Fruit fly (Drosophila melanogaster): ENCODE results near the gene Ube4A.

Ube4A gene

DNA sequence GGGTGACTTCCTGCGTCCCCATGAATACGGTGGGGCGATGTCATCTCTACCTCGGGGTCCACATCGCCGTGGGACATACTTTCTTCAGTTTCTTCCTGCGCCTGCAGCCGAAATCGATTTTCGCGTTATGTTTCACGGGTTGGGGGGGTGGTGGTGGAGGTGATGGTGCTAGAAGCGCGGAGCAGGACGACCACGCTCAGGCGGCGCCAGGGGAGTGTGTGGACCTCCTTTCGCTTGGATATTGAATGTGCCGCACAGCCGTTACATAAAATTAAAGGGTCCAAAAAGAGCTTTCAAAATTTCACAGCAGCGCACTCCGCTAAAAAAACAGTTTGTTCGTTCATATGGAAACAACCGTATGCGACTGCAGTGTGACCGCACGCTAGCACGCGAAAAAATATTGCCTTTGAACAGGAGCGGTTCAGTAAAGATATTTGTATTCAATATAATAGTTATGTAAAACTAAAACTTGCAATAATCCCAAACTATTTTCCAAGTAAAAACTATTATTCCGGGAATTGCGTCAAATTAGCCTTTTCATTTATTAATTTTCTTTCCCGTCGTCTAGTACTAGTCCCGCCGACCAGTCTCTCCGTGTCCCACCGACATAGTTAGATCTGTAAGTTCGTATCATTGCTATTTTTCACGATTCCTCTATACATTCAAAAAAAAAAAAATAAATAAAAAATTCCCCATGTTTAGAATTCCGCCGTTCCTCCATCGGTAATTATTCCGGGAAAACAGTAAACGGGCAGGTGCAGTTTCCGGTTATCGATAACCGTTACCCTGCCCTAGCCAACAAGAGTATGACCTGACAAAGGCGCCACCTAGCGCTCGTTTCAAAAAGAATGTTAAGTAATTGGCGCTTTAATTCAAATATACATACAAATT, 25.9 kb downstream of the Ube4A start, which contains the start of gene Nhe3 (continued):
- TF ChIP-seq CG31627 (GFP tag; optimal IDR thresholded peaks at IDR 0.05) (peak; percentile 85), dsx (GFP tag; optimal IDR thresholded peaks at IDR 0.05; ENCODE audit: poor library complexity, severe bottlenecking) (no peak), Gug (GFP tag; IDR thresholded peaks at IDR 0.05) (peak; percentile 40), Eip75B (GFP tag; optimal IDR thresholded peaks at IDR 0.05) (peak; percentile 50), CG6792 (GFP tag; optimal IDR thresholded peaks at IDR 0.05) (peak; percentile 79), CG15336 (GFP tag; IDR thresholded peaks at IDR 0.05) (peak; percentile 61; the same call in 1 of the 2 replicates), svp (GFP tag) (peak; percentile 87), CG34406 (GFP tag; optimal IDR thresholded peaks at IDR 0.05) (peak; percentile 81), Hr4 (GFP tag; optimal IDR thresholded peaks at IDR 0.05) (peak; percentile 80), eg (GFP tag; IDR thresholded peaks at IDR 0.05) (peak; percentile 80)

DNA sequence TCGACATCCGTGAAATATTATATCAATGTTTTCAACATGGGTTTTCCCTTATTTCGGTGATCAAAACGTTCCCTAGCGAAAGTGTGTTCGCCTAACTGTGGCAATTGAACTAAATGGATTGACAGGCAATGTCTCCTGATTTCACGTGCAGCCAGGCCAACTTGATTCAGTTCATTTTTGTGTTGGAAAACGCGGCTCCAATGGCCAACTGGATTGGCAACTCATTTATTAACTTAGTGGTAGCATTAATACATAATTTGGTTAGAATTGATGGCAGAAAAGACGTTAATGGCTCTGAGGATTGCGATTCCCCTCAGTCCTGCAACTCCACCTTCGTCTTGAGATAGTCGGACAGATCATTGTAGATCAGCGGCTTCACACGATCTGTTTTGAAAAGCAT, 28.3 kb downstream of the Ube4A start, which contains the start of gene CG11327:
Gene CG11327 (minus strand): TSS at position 101 of the 400 bp plus-strand sequence.
- no peak for TF ChIP-seq CG9139 (GFP tag; optimal IDR thresholded peaks at IDR 0.05)
- no peak for TF ChIP-seq lz (GFP tag; optimal IDR thresholded peaks at IDR 0.05)
- no peak for TF ChIP-seq Smox (GFP tag; optimal IDR thresholded peaks at IDR 0.05)
- no peak for TF ChIP-seq fd59A (GFP tag; optimal IDR thresholded peaks at IDR 0.05)
- no peak for TF ChIP-seq CG6808 (GFP tag; optimal IDR thresholded peaks at IDR 0.05)
- no peak for TF ChIP-seq topi (GFP tag; optimal IDR thresholded peaks at IDR 0.05)
- TF ChIP-seq CG6792 (GFP tag; optimal IDR thresholded peaks at IDR 0.05), result no peak
- no peak for TF ChIP-seq pdm3 (GFP tag; optimal IDR thresholded peaks at IDR 0.05)
- no peak for TF ChIP-seq Sox102F (GFP tag; optimal IDR thresholded peaks at IDR 0.05)

DNA sequence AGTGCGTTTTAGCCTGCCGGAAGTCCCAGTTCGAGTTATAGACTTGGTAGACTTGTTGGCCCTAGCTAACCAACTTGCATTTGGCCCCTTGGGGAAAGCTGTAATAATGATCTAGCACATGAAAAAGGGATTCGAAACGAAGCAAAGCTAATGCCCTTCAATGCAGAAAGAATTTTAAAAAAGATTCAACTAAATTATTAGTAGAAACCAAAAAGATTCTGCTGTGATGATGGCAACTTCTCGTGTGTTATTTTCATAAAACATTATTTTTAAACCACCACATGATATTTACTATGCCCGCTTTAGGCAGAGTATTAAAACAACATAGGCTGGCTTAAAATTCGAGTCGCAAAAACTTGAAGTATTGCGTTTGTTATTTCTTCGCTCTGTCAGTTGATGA, 33.7 kb downstream of the Ube4A start:
- TF ChIP-seq CG6276 (GFP tag; optimal IDR thresholded peaks at IDR 0.05) (no peak), Smox (GFP tag; optimal IDR thresholded peaks at IDR 0.05) (peak; percentile 1), CG7368 (GFP tag; optimal IDR thresholded peaks at IDR 0.05) (no peak), cyc (GFP tag; optimal IDR thresholded peaks at IDR 0.05) (no peak), CG3919 (GFP tag; optimal IDR thresholded peaks at IDR 0.05) (peak; percentile 14), achi (GFP tag; optimal IDR thresholded peaks at IDR 0.05) (no peak), CG10669 (GFP tag; optimal IDR thresholded peaks at IDR 0.05) (peak; percentile 14), Sox14 (GFP tag; optimal IDR thresholded peaks at IDR 0.05) (no peak), OdsH (GFP tag; optimal IDR thresholded peaks at IDR 0.05) (peak; percentile 22), dac (GFP tag; optimal IDR thresholded peaks at IDR 0.05) (no peak), Hr39 (GFP tag; optimal IDR thresholded peaks at IDR 0.05) (peak; percentile 15), CG15336 (GFP tag; IDR thresholded peaks at IDR 0.05) (peak; percentile 39; the same call in 1 of the 2 replicates), CG32006 (GFP tag; optimal IDR thresholded peaks at IDR 0.05) (peak; percentile 42), Eip93F (GFP tag; optimal IDR thresholded peaks at IDR 0.05) (no peak), CG6792 (GFP tag; optimal IDR thresholded peaks at IDR 0.05) (no peak), Ets96B (tag; optimal IDR thresholded peaks at IDR 0.05) (peak; percentile 8), Eip78C (GFP tag) (peak; percentile 31), CG10631 (GFP tag; optimal IDR thresholded peaks at IDR 0.05) (peak; percentile 36), CG6854 (GFP tag; optimal IDR thresholded peaks at IDR 0.05) (no peak), Hr4 (GFP tag; optimal IDR thresholded peaks at IDR 0.05) (peak; percentile 45), pdm3 (GFP tag; optimal IDR thresholded peaks at IDR 0.05) (peak; percentile 27), CG8119 (GFP tag; IDR thresholded peaks at IDR 0.05) (peak; percentile 48; the same call in 1 of the 3 replicates), CG6808 (GFP tag; optimal IDR thresholded peaks at IDR 0.05) (no peak), dsx (GFP tag; optimal IDR thresholded peaks at IDR 0.05; ENCODE audit: poor library complexity, severe bottlenecking) (no peak), CG6163 (GFP tag; IDR thresholded peaks at IDR 0.05) (peak; percentile 52; the same call in 2 of the 3 replicates), fd59A (GFP tag; optimal IDR thresholded peaks at IDR 0.05) (no peak), acj6 (GFP tag; optimal IDR thresholded peaks at IDR 0.05) (peak; percentile 20), Eip75B (GFP tag; optimal IDR thresholded peaks at IDR 0.05) (peak; percentile 9)

Measured in whole organism, prepupa.